Worm (Caenorhabditis elegans) whole organism, young adult: Measurements from ENCODE around the gene clec-43.
A peak's percentile ranks its signal among the peaks of the same experiment; 100 is the strongest.

ENCODE experiments used
- B0035.1 ChIP-seq: sonication (generic microtip); optimal IDR thresholded peaks from 2 replicates; lab custom pipeline; 2016; ENCODE audit warnings: missing genetic modification characterization, mild to moderate bottlenecking, missing compliant biosample characterization, missing genotype, missing genetic modification reagents
- C06A6.2 ChIP-seq: fragments of 200-800 bp; sonication (Bioruptor generic); conservative IDR thresholded peaks from 2 replicates; pipeline ENCODE4 v1.3.6; 2022; ENCODE audit warnings: missing genetic modification characterization, missing compliant biosample characterization
- F10E7.11 ChIP-seq: sonication (generic microtip); optimal IDR thresholded peaks from 2 replicates; lab custom pipeline; 2017; ENCODE audit warnings: mild to moderate bottlenecking, missing genetic modification characterization, moderate library complexity, missing compliant biosample characterization
- F33H1.4 ChIP-seq: fragments of 200-800 bp; sonication (Bioruptor generic); IDR thresholded peaks from 2 replicates; pipeline ENCODE4 v1.3.6; 2022; ENCODE audit warnings: missing genetic modification reagents, missing genetic modification characterization, missing compliant biosample characterization
- F37B4.10 ChIP-seq: fragments of 200-800 bp; sonication (Bioruptor generic); IDR thresholded peaks from 2 replicates; pipeline ENCODE4 v1.3.6; 2022; ENCODE audit warnings: missing genetic modification characterization, missing compliant biosample characterization
- K11D2.4 ChIP-seq: fragments of 200-800 bp; sonication (Bioruptor generic); IDR thresholded peaks from 2 replicates; pipeline ENCODE4 v1.3.6; 2022; ENCODE audit warnings: missing genetic modification reagents, missing genetic modification characterization, missing compliant biosample characterization
- K12H6.12 ChIP-seq: fragments of 200-800 bp; sonication (Bioruptor generic); optimal IDR thresholded peaks from 2 replicates; lab custom pipeline; 2018; ENCODE audit warnings: mild to moderate bottlenecking, missing genetic modification characterization, missing compliant biosample characterization
- Y53F4B.3 ChIP-seq: fragments of 200-800 bp; sonication (Bioruptor generic); IDR thresholded peaks from 2 replicates; pipeline ENCODE4 v1.3.6; 2022; ENCODE audit warnings: missing genetic modification reagents, missing genetic modification characterization, missing compliant biosample characterization
- Y79H2A.3 ChIP-seq: fragments of 200-800 bp; sonication (Bioruptor generic); conservative IDR thresholded peaks from 2 replicates; pipeline ENCODE4 v1.3.6; 2022; ENCODE audit warnings: missing genetic modification reagents, missing genetic modification characterization, missing compliant biosample characterization
- akir-1 ChIP-seq: fragments of 200-800 bp; sonication (Bioruptor generic); optimal IDR thresholded peaks from 2 replicates; lab custom pipeline; 2018; ENCODE audit warnings: mild to moderate bottlenecking, missing genetic modification characterization, moderate library complexity, missing compliant biosample characterization
- atf-7 ChIP-seq: sonication (generic microtip); optimal IDR thresholded peaks from 2 replicates; lab custom pipeline; 2017; ENCODE audit warnings: mild to moderate bottlenecking, missing genetic modification characterization, missing compliant biosample characterization
- bed-1 ChIP-seq: fragments of 200-800 bp; sonication (Bioruptor generic); IDR thresholded peaks from 2 replicates; pipeline ENCODE4 v1.3.6; 2022; ENCODE audit warnings: missing genetic modification reagents, missing genetic modification characterization, missing compliant biosample characterization
- ccch-3 ChIP-seq: fragments of 200-800 bp; sonication (Bioruptor generic); optimal IDR thresholded peaks from 2 replicates; lab custom pipeline; 2018; ENCODE audit warnings: mild to moderate bottlenecking, missing genetic modification characterization, missing compliant biosample characterization
- dpff-1 ChIP-seq: sonication (generic microtip); optimal IDR thresholded peaks from 2 replicates; lab custom pipeline; 2017; ENCODE audit warnings: mild to moderate bottlenecking, missing genetic modification characterization, missing compliant biosample characterization
- dpl-1 ChIP-seq: fragments of 150-350 bp; optimal IDR thresholded peaks from 2 replicates; lab custom pipeline; 2014; ENCODE audit warnings: missing biosample characterization, missing genetic modification reagents, missing genetic modification characterization
- efl-1 ChIP-seq: fragments of 150-350 bp; optimal IDR thresholded peaks from 2 replicates; lab custom pipeline; 2014; ENCODE audit warnings: missing biosample characterization, missing genetic modification reagents, missing genetic modification characterization
- egrh-3 ChIP-seq: fragments of 200-800 bp; sonication (Bioruptor generic); IDR thresholded peaks from 2 replicates; pipeline ENCODE4 v1.3.6; 2022; ENCODE audit warnings: missing genetic modification reagents, missing genetic modification characterization, missing compliant biosample characterization
- hlh-12 ChIP-seq: sonication (generic microtip); optimal IDR thresholded peaks from 2 replicates; lab custom pipeline; 2016; ENCODE audit warnings: missing genetic modification characterization, missing compliant biosample characterization
- hlh-26 ChIP-seq: fragments of 200-800 bp; sonication (Bioruptor generic); conservative IDR thresholded peaks from 2 replicates; pipeline ENCODE4 v1.3.6; 2022; ENCODE audit warnings: missing genetic modification reagents, missing genetic modification characterization, missing compliant biosample characterization
- hmg-1.2 ChIP-seq: fragments of 200-800 bp; sonication (Bioruptor generic); IDR thresholded peaks from 2 replicates; pipeline ENCODE4 v1.3.6; 2022; ENCODE audit warnings: missing genetic modification reagents, missing genetic modification characterization, missing compliant biosample characterization
- hmg-20 ChIP-seq: fragments of 200-800 bp; sonication (Bioruptor generic); IDR thresholded peaks from 2 replicates; pipeline ENCODE4 v1.3.6; 2022; ENCODE audit warnings: missing genetic modification reagents, missing genetic modification characterization, missing compliant biosample characterization
- lin-54 ChIP-seq: fragments of 200-800 bp; sonication (Bioruptor generic); optimal IDR thresholded peaks from 2 replicates; lab custom pipeline; 2018; ENCODE audit warnings: mild to moderate bottlenecking, missing genetic modification characterization, missing compliant biosample characterization
- madf-3 ChIP-seq: fragments of 200-800 bp; sonication (Bioruptor generic); IDR thresholded peaks from 2 replicates; pipeline ENCODE4 v1.3.6; 2022; ENCODE audit warnings: missing genetic modification reagents, missing genetic modification characterization, missing compliant biosample characterization
- madf-6 ChIP-seq: fragments of 200-800 bp; sonication (Bioruptor generic); IDR thresholded peaks from 2 replicates; pipeline ENCODE4 v1.3.6; 2022; ENCODE audit warnings: missing genetic modification reagents, missing genetic modification characterization, missing compliant biosample characterization
- mes-4 ChIP-seq: sonication (generic microtip); optimal IDR thresholded peaks from 2 replicates; lab custom pipeline; 2016; ENCODE audit warnings: missing genotype, missing genetic modification characterization, missing compliant biosample characterization
- mxl-1 ChIP-seq: sonication (generic microtip); optimal IDR thresholded peaks from 2 replicates; lab custom pipeline; 2016; ENCODE audit warnings: missing genetic modification characterization, missing compliant biosample characterization
- nhr-120 ChIP-seq: fragments of 200-800 bp; sonication (Bioruptor generic); IDR thresholded peaks from 2 replicates; pipeline ENCODE4 v1.3.6; 2022; ENCODE audit warnings: missing genetic modification characterization, missing compliant biosample characterization
- nhr-179 ChIP-seq: sonication (generic microtip); optimal IDR thresholded peaks from 2 replicates; lab custom pipeline; 2016; ENCODE audit warnings: mild to moderate bottlenecking, missing genetic modification characterization, missing compliant biosample characterization
- nhr-80 ChIP-seq: sonication (generic microtip); optimal IDR thresholded peaks from 2 replicates; lab custom pipeline; 2016; ENCODE audit warnings: missing genetic modification characterization, missing compliant biosample characterization
- pbrm-1 ChIP-seq: fragments of 200-800 bp; sonication (Bioruptor generic); IDR thresholded peaks from 2 replicates; pipeline ENCODE4 v1.3.6; 2022; ENCODE audit warnings: missing genetic modification reagents, missing genetic modification characterization, missing compliant biosample characterization
- rcor-1 ChIP-seq: fragments of 200-800 bp; sonication (Bioruptor generic); IDR thresholded peaks from 2 replicates; pipeline ENCODE4 v1.3.6; 2022; ENCODE audit warnings: missing genetic modification reagents, missing genetic modification characterization, missing compliant biosample characterization
- sdz-38 ChIP-seq: sonication (generic microtip); optimal IDR thresholded peaks from 2 replicates; lab custom pipeline; 2016; ENCODE audit warnings: missing genotype, missing genetic modification characterization, missing compliant biosample characterization
- snpc-1.1 ChIP-seq: sonication (generic microtip); optimal IDR thresholded peaks from 2 replicates; lab custom pipeline; 2017; ENCODE audit warnings: missing genetic modification characterization, mild to moderate bottlenecking, missing compliant biosample characterization, antibody characterized with exemption, moderate library complexity, missing genotype, missing genetic modification reagents; ENCODE audit not compliant: insufficient read depth
- snpc-4 ChIP-seq, 5 experiments: fragments of 150-350 bp in 1 of 5; sonication (generic microtip) in 4 of 5; optimal IDR thresholded peaks; 2 replicates each; lab custom pipeline; 2014 to 2018; ENCODE audit warnings: missing genetic modification characterization in 5 of 5, missing biosample characterization in 3 of 5, antibody characterized with exemption in 2 of 5, mild to moderate bottlenecking in 2 of 5, missing compliant biosample characterization in 2 of 5, missing genotype in 2 of 5, moderate library complexity in 2 of 5, missing genetic modification reagents in 1 of 5
- unc-130 ChIP-seq: sonication (generic microtip); optimal IDR thresholded peaks from 2 replicates; lab custom pipeline; 2016; ENCODE audit warnings: missing genetic modification reagents, missing genetic modification characterization, missing compliant biosample characterization
- unc-62 ChIP-seq: fragments of 150-350 bp; optimal IDR thresholded peaks from 2 replicates; lab custom pipeline; 2014; ENCODE audit warnings: missing biosample characterization, missing genetic modification reagents, missing genetic modification characterization
- zfh-2 ChIP-seq: fragments of 200-800 bp; sonication (Bioruptor generic); conservative IDR thresholded peaks from 2 replicates; pipeline ENCODE4 v1.3.6; 2022; ENCODE audit warnings: missing genetic modification reagents, missing genetic modification characterization, missing compliant biosample characterization
- ztf-18 ChIP-seq: sonication (generic microtip); optimal IDR thresholded peaks from 2 replicates; lab custom pipeline; 2016; ENCODE audit warnings: missing genotype, mild to moderate bottlenecking, missing genetic modification characterization, missing compliant biosample characterization
- ztf-28 ChIP-seq: fragments of 200-800 bp; sonication (Bioruptor generic); IDR thresholded peaks from 2 replicates; pipeline ENCODE4 v1.3.6; 2022; ENCODE audit warnings: missing genetic modification reagents, missing genetic modification characterization, missing compliant biosample characterization
- ztf-3 ChIP-seq: fragments of 200-800 bp; sonication (Bioruptor generic); optimal IDR thresholded peaks from 2 replicates; lab custom pipeline; 2018; ENCODE audit warnings: mild to moderate bottlenecking, missing genetic modification characterization, missing compliant biosample characterization

The clec-43 gene

DNA sequence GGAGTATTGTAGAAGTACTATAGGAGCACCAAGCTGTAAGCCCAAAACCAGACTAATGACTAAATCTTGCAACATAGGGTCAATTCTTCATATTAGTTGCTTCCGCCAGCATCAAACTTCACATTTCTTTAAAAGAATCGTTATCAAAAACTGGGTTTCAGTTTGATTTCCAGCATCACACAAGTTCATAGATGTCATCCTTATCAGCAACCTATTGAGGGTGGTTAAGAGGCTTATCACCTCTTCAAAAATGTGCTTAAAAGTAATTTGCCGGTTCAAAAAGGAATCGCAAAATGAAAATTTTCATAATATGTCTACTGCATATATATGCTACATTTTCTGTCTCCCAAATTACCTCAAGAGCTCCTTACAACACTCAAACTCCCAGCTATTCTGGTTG lies at the start of gene clec-43:
clec-43 (plus strand) TSS at position 294 of the 400 bp plus-strand sequence.
- TF ChIP-seq ztf-18 (tag; lab: Kevin White, UChicago) (no peak), nhr-80 (tag; lab: Kevin White, UChicago) (peak; percentile 70), F37B4.10 (GFP tag; lab: Robert Waterston, UW) (0 out of 2 replicates have a peak, but pooled peaks have one; percentile 23)
- TF ChIP-seq, all 124 proteins: peak for 2

DNA sequence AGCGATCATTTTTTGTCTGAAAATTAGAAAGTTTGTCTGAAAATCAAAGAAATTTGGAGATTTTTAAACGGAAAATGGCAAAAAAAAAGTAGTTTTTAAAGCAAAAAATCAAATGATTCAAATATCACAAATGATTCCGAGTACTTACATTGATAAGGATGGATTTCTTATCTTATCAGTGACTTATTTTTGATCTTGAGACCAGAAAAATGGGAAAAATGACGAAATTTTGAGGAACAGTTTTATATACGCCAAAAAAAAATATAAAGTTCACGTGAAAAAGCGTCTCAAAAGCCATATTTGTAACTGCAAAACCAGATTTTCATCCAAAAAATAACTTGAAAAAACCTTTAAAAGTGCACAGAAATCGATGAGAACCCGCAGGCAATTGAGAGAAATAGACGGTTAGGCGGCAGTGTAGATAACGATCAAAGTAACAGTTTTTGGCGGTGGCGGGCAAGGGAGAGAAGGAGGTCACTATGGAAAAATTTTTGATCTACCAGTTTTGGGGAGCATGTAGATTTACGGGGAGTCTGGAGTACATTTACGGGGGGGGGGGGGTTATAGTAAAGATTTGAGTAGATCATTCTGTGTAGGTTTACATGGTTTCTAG lies 43.0 kb upstream of the clec-43 start, which contains the start of gene T07D3.9:
T07D3.9 (minus strand) TSS at position 194 of the 613 bp plus-strand sequence.
- peak; percentile 51 for TF ChIP-seq efl-1 (GFP tag; lab: Kevin White, UChicago)
- no peak for TF ChIP-seq madf-3
- peak; percentile 55 for TF ChIP-seq nhr-80 (tag; lab: Kevin White, UChicago)
- TF ChIP-seq lin-54 (GFP tag; lab: Kevin White, UChicago) = no peak
- TF ChIP-seq madf-6 (GFP tag; lab: Robert Waterston, UW) = peak; percentile 59; the same call in 1 of the 2 replicates
- TF ChIP-seq rcor-1 (GFP tag; lab: Robert Waterston, UW) = no peak
- no peak for TF ChIP-seq egrh-3
- TF ChIP-seq sdz-38 (tag; lab: Kevin White, UChicago) = no peak
- TF ChIP-seq mxl-1 (tag; lab: Kevin White, UChicago) = no peak
- peak; percentile 55; the same call in 1 of the 2 replicates for TF ChIP-seq hmg-1.2 (GFP tag; lab: Robert Waterston, UW)
- TF ChIP-seq unc-62 (GFP tag; lab: Kevin White, UChicago) = no peak
- no peak for TF ChIP-seq ztf-3 (GFP tag; lab: Kevin White, UChicago)
- TF ChIP-seq bed-1 (GFP tag; lab: Robert Waterston, UW) = no peak

DNA sequence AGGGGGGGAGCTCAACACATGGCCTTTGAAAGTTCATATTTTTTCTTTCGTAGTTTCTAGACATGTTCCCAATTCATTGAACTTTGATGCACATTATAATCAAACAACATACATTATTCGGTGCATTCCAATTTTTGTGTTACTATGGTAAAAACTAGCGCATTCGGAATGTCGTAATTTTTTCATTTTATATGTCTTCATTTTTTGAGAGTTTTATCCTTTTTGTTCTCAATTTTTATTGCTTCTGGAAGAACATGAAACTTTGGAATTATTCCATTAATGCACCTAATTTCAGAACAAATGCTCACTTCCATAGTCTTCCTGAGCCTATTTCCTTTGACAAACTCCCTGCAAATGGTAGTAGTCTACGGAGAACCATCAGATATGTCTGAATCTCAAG lies 42.2 kb upstream of the clec-43 start, which contains the start of gene T07D3.2:
T07D3.2 (plus strand) TSS at position 301 of the 400 bp plus-strand sequence.
- TF ChIP-seq hmg-20 (GFP tag; lab: Robert Waterston, UW) = no peak
- TF ChIP-seq madf-6 (GFP tag; lab: Robert Waterston, UW) = no peak
- no peak for TF ChIP-seq C06A6.2 (GFP tag; lab: Robert Waterston, UW)
- TF ChIP-seq Y53F4B.3 (GFP tag; lab: Robert Waterston, UW) = no peak
- no peak for TF ChIP-seq hmg-1.2 (GFP tag; lab: Robert Waterston, UW)
- no peak for TF ChIP-seq mes-4 (tag; lab: Kevin White, UChicago)
- no peak for TF ChIP-seq akir-1 (GFP tag; lab: Kevin White, UChicago)
- TF ChIP-seq K11D2.4 (GFP tag; lab: Robert Waterston, UW) = no peak
- TF ChIP-seq dpff-1 (tag; lab: Kevin White, UChicago) = no peak

DNA sequence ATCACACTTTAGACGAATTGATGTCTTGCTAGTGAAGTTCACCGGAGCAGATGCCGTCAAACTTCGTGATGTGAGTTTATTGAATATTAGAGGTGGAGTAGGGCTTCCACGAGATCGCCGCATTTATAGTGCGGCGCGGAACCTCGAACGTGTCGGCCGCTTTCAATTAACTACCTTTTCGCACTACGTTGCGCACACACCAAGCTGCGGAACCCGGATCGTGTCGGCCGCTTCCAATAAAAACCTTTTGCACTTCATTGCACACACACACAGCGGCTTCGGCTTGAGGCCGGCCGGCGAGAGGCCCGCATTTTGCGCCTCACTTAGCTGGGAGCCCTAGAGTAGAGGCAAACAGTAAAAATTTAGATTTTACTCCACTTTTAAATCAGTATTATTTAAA lies 38.5 kb upstream of the clec-43 start:
- TF ChIP-seq F10E7.11 (tag; lab: Kevin White, UChicago) (no peak), snpc-4 (GFP tag; optimal IDR thresholded peaks at IDR 0.05; lab: Kevin White, UChicago) (no peak), snpc-4 (tag; optimal IDR thresholded peaks at IDR 0.05; lab: Kevin White, UChicago) (peak in 2 of 4 experiments; percentile 75 to 90), zfh-2 (GFP tag; lab: Robert Waterston, UW) (peak; percentile 40; the same call in 1 of the 2 replicates), snpc-1.1 (tag; lab: Kevin White, UChicago) (peak; percentile 70), ztf-28 (GFP tag; lab: Robert Waterston, UW) (no peak)

DNA sequence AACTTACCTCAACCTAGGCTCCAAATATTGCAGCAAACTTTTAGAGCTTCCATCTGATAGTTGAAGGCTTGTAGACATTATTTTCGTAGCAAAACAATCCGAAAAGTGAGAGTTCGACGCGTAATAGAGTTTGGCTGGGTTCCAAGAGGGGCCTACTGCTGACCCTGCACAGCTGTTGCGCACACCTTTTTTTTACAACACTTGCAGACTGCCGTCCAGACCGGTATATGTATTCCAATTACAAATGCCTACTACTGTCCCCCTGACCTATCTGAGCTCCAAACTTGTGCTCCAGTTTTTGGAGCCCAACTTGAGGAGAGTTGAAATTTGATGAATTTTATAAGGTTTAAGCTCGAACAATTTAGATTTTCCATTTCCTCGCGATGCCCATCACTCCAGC lies 34.3 kb upstream of the clec-43 start, which contains the start of the genes fbxc-24 and fbxc-27:
fbxc-24 (minus strand) TSS at position 101 of the 400 bp plus-strand sequence.
fbxc-27 (plus strand) TSS at position 216 of the 400 bp plus-strand sequence.
- TF ChIP-seq K12H6.12 = no peak
- TF ChIP-seq dpl-1 (GFP tag; lab: Kevin White, UChicago) = no peak
- no peak for TF ChIP-seq hlh-26 (GFP tag; lab: Robert Waterston, UW)
- TF ChIP-seq nhr-179 (tag; lab: Kevin White, UChicago) = no peak
- no peak for TF ChIP-seq ccch-3 (GFP tag; lab: Kevin White, UChicago)
- TF ChIP-seq atf-7 (tag; lab: Kevin White, UChicago) = no peak
- no peak for TF ChIP-seq hlh-12 (tag; lab: Kevin White, UChicago)
- TF ChIP-seq B0035.1 (tag; lab: Kevin White, UChicago) = no peak
- no peak for TF ChIP-seq snpc-1.1 (tag; lab: Kevin White, UChicago)
- TF ChIP-seq nhr-120 (GFP tag; lab: Robert Waterston, UW) = no peak
- no peak for TF ChIP-seq Y79H2A.3 (GFP tag; lab: Robert Waterston, UW)
- TF ChIP-seq unc-130 (GFP tag; lab: Kevin White, UChicago) = no peak
- no peak for TF ChIP-seq sdz-38 (tag; lab: Kevin White, UChicago)
- TF ChIP-seq pbrm-1 (GFP tag; lab: Robert Waterston, UW) = no peak
- no peak for TF ChIP-seq C06A6.2 (GFP tag; lab: Robert Waterston, UW)
- no peak for TF ChIP-seq F33H1.4 (GFP tag; lab: Robert Waterston, UW)
